1 fruit fly cellular context compared by ENCODE assay signal in the genomic region with DNA sequence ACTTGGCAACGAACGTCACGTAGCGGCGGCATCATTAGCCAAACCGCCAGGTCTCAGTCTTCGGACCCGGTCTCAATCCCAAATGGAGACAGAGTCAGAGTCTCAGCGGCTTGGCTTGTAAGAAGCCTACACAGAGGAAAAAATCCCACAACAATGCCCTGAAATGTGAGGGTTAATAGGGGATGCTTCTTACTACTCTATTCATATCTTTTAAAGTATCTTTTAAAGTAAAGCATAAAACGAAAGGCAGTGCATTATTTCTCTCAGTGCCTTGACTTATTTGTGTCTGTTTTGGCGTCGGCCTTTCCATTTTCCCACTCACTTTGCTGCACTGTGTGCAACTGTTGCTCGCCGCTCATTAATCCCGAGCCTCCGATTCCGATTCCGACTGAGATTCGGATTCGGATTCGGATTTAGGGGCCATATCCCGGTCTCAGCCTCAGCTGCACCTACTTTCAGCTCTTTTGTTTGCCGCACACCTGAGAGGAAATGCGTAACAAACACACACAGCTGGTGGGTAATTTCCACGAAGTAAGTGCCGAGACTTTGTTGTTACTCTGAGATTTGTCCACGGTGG.
A peak's percentile ranks its signal among the peaks of the same experiment; 100 is the strongest.
TF ChIP-seq lines count a peak whose summit lies in the region.

No protein-coding gene starts in this region.

TF ChIP-seq in whole organism, embryonic, 481 proteins besides CTCF, POLR2A, EP300 and RAD21 (continued from another document and continues in another):
- peak; percentile 87 for TF ChIP-seq corto (GFP tag; optimal IDR thresholded peaks at IDR 0.05; lab: Kevin White, UChicago)
- peak; percentile 83 for TF ChIP-seq so (GFP tag; IDR thresholded peaks at IDR 0.05; lab: Robert Waterston, UW)
- peak; percentile 22; the same call in 1 of the 2 replicates for TF ChIP-seq MBD-R2 (GFP tag; IDR thresholded peaks at IDR 0.05; lab: Robert Waterston, UW)
- TF ChIP-seq cas (GFP tag; IDR thresholded peaks at IDR 0.05; lab: Robert Waterston, UW): no peak
- TF ChIP-seq D (optimal IDR thresholded peaks at IDR 0.05; lab: Kevin White, UChicago): peak; percentile 59
- TF ChIP-seq D (GFP tag; optimal IDR thresholded peaks at IDR 0.05; lab: Kevin White, UChicago): peak; percentile 79
- no peak for TF ChIP-seq Dref (GFP tag; IDR thresholded peaks at IDR 0.05; lab: Robert Waterston, UW)
- peak; percentile 81 for TF ChIP-seq sim (GFP tag; IDR thresholded peaks at IDR 0.05; lab: Robert Waterston, UW)
- peak; percentile 84 for TF ChIP-seq CG17361 (GFP tag; IDR thresholded peaks at IDR 0.05; lab: Robert Waterston, UW)
- TF ChIP-seq sens-2 (GFP tag; IDR thresholded peaks at IDR 0.05; lab: Robert Waterston, UW): peak; percentile 85
- TF ChIP-seq Awh (GFP tag; IDR thresholded peaks at IDR 0.05; lab: Robert Waterston, UW): peak; percentile 94
- peak; percentile 53 for TF ChIP-seq cwo (GFP tag; optimal IDR thresholded peaks at IDR 0.05; lab: Kevin White, UChicago)
- peak; percentile 72 for TF ChIP-seq shn (GFP tag; optimal IDR thresholded peaks at IDR 0.05; lab: Kevin White, UChicago)
- peak; percentile 77 for TF ChIP-seq org-1 (GFP tag; optimal IDR thresholded peaks at IDR 0.05; lab: Kevin White, UChicago)
- peak; percentile 23 for TF ChIP-seq CG2120 (GFP tag; optimal IDR thresholded peaks at IDR 0.05; lab: Kevin White, UChicago)
- peak; percentile 99 for TF ChIP-seq sens (GFP tag; lab: Kevin White, UChicago)
- TF ChIP-seq E2f1 (GFP tag; IDR thresholded peaks at IDR 0.05; lab: Robert Waterston, UW): peak; percentile 85
- TF ChIP-seq CG8359 (GFP tag; optimal IDR thresholded peaks at IDR 0.05; lab: Kevin White, UChicago; ENCODE audit: borderline replicate concordance): peak; percentile 63
- peak; percentile 80 for TF ChIP-seq CG30431 (GFP tag; optimal IDR thresholded peaks at IDR 0.05; lab: Kevin White, UChicago)
- peak; percentile 96 for TF ChIP-seq zen (tag; optimal IDR thresholded peaks at IDR 0.05; lab: Kevin White, UChicago)
- TF ChIP-seq CG7372 (GFP tag; IDR thresholded peaks at IDR 0.05; lab: Robert Waterston, UW): peak; percentile 83
- peak; percentile 93 for TF ChIP-seq zf30C (GFP tag; optimal IDR thresholded peaks at IDR 0.05; lab: Kevin White, UChicago)
- peak; percentile 25 for TF ChIP-seq Dip3 (GFP tag; optimal IDR thresholded peaks at IDR 0.05; lab: Kevin White, UChicago)
- TF ChIP-seq CG7928 (GFP tag; optimal IDR thresholded peaks at IDR 0.05; lab: Kevin White, UChicago): no peak
- TF ChIP-seq luna (GFP tag; optimal IDR thresholded peaks at IDR 0.05; lab: Kevin White, UChicago): no peak
- no peak for TF ChIP-seq sug (tag; optimal IDR thresholded peaks at IDR 0.05; lab: Kevin White, UChicago)
- no peak for TF ChIP-seq Lpt (GFP tag; optimal IDR thresholded peaks at IDR 0.05; lab: Kevin White, UChicago)
- TF ChIP-seq seq (GFP tag; IDR thresholded peaks at IDR 0.05; lab: Robert Waterston, UW): peak; percentile 71; the same call in 1 of the 2 replicates
- peak; percentile 56 for TF ChIP-seq Antp (GFP tag; optimal IDR thresholded peaks at IDR 0.05; lab: Kevin White, UChicago)
- peak; percentile 74 for TF ChIP-seq ind (GFP tag; optimal IDR thresholded peaks at IDR 0.05; lab: Kevin White, UChicago)
- TF ChIP-seq CG6254 (GFP tag; optimal IDR thresholded peaks at IDR 0.05; lab: Kevin White, UChicago): peak; percentile 82
- 0 out of 3 replicates have a peak, but pooled peaks have one; percentile 36 for TF ChIP-seq C15 (GFP tag; IDR thresholded peaks at IDR 0.05; lab: Robert Waterston, UW)
- TF ChIP-seq CG8765 (GFP tag; IDR thresholded peaks at IDR 0.05; lab: Robert Waterston, UW): peak; percentile 92
- no peak for TF ChIP-seq Dip2 (GFP tag; IDR thresholded peaks at IDR 0.05; lab: Robert Waterston, UW)
- TF ChIP-seq aop (GFP tag; IDR thresholded peaks at IDR 0.05; lab: Robert Waterston, UW): peak; percentile 39
- peak; percentile 87 for TF ChIP-seq gce (GFP tag; IDR thresholded peaks at IDR 0.05; lab: Robert Waterston, UW)
- TF ChIP-seq Deaf1 (tag; optimal IDR thresholded peaks at IDR 0.05; lab: Kevin White, UChicago): peak; percentile 41
- peak; percentile 41; the same call in 1 of the 2 replicates for TF ChIP-seq CG9215 (GFP tag; IDR thresholded peaks at IDR 0.05; lab: Robert Waterston, UW)
- peak; percentile 89 for TF ChIP-seq CG2712 (tag; optimal IDR thresholded peaks at IDR 0.05; lab: Kevin White, UChicago)
- TF ChIP-seq dan (GFP tag; IDR thresholded peaks at IDR 0.05; lab: Robert Waterston, UW): peak; percentile 71; the same call in 1 of the 2 replicates
- no peak for TF ChIP-seq CG10321 (GFP tag; IDR thresholded peaks at IDR 0.05; lab: Robert Waterston, UW)
- TF ChIP-seq CG6272 (GFP tag; IDR thresholded peaks at IDR 0.05; lab: Robert Waterston, UW): peak; percentile 74
- TF ChIP-seq Gsc (GFP tag; IDR thresholded peaks at IDR 0.05; lab: Robert Waterston, UW): peak; percentile 70; the same call in 1 of the 2 replicates
- no peak for TF ChIP-seq mld (GFP tag; IDR thresholded peaks at IDR 0.05; lab: Robert Waterston, UW; ENCODE audit: partially characterized antibody)
- TF ChIP-seq Bteb2 (GFP tag; optimal IDR thresholded peaks at IDR 0.05; lab: Kevin White, UChicago): peak; percentile 38
- TF ChIP-seq lov (optimal IDR thresholded peaks at IDR 0.05; lab: Kevin White, UChicago): no peak
- TF ChIP-seq lov (GFP tag; IDR thresholded peaks at IDR 0.05; lab: Robert Waterston, UW): peak; percentile 88
- peak; percentile 48 for TF ChIP-seq al (GFP tag; IDR thresholded peaks at IDR 0.05; lab: Robert Waterston, UW)
- TF ChIP-seq z (GFP tag; IDR thresholded peaks at IDR 0.05; lab: Robert Waterston, UW): 0 out of 3 replicates have a peak, but pooled peaks have one; percentile 31
- peak; percentile 39 for TF ChIP-seq CG1792 (GFP tag; optimal IDR thresholded peaks at IDR 0.05; lab: Kevin White, UChicago)
- peak; percentile 84 for TF ChIP-seq row (GFP tag; IDR thresholded peaks at IDR 0.05; lab: Robert Waterston, UW)
- no peak for TF ChIP-seq pb (GFP tag; optimal IDR thresholded peaks at IDR 0.05; lab: Kevin White, UChicago)
- TF ChIP-seq ken (GFP tag; IDR thresholded peaks at IDR 0.05; lab: Robert Waterston, UW): peak; percentile 91
- peak; percentile 87 for TF ChIP-seq tgo (GFP tag; IDR thresholded peaks at IDR 0.05; lab: Robert Waterston, UW)
- no peak for TF ChIP-seq CG10565 (GFP tag; optimal IDR thresholded peaks at IDR 0.05; lab: Kevin White, UChicago)
- TF ChIP-seq CG2678 (tag; optimal IDR thresholded peaks at IDR 0.05; lab: Kevin White, UChicago): peak; percentile 77
- TF ChIP-seq CG7745 (tag; optimal IDR thresholded peaks at IDR 0.05; lab: Kevin White, UChicago): peak; percentile 13
- peak; percentile 70 for TF ChIP-seq pnt (GFP tag; optimal IDR thresholded peaks at IDR 0.05; lab: Kevin White, UChicago)
- TF ChIP-seq bab2 (GFP tag; optimal IDR thresholded peaks at IDR 0.05; lab: Kevin White, UChicago): peak; percentile 78
- peak; percentile 82 for TF ChIP-seq nmo (GFP tag; optimal IDR thresholded peaks at IDR 0.05; lab: Kevin White, UChicago)
- peak; percentile 50 for TF ChIP-seq Myb (GFP tag; optimal IDR thresholded peaks at IDR 0.05; lab: Kevin White, UChicago)
- peak; percentile 68 for TF ChIP-seq nau (GFP tag; optimal IDR thresholded peaks at IDR 0.05; lab: Kevin White, UChicago)
- TF ChIP-seq lmd (GFP tag; IDR thresholded peaks at IDR 0.05; lab: Robert Waterston, UW): peak; percentile 81
- TF ChIP-seq CG8281 (tag; optimal IDR thresholded peaks at IDR 0.05; lab: Kevin White, UChicago): peak; percentile 37
- peak; percentile 83 for TF ChIP-seq Xbp1 (GFP tag; optimal IDR thresholded peaks at IDR 0.05; lab: Kevin White, UChicago)
- peak; percentile 66 for TF ChIP-seq odd (GFP tag; optimal IDR thresholded peaks at IDR 0.05; lab: Kevin White, UChicago)
- TF ChIP-seq pzg (GFP tag; optimal IDR thresholded peaks at IDR 0.05; lab: Kevin White, UChicago): no peak
- no peak for TF ChIP-seq ato (GFP tag; IDR thresholded peaks at IDR 0.05; lab: Robert Waterston, UW; ENCODE audit: partially characterized antibody)
- peak; percentile 95 for TF ChIP-seq vvl (GFP tag; IDR thresholded peaks at IDR 0.05; lab: Robert Waterston, UW)
- no peak for TF ChIP-seq BtbVII (GFP tag; optimal IDR thresholded peaks at IDR 0.05; lab: Kevin White, UChicago)
- TF ChIP-seq jing (GFP tag; optimal IDR thresholded peaks at IDR 0.05; lab: Kevin White, UChicago): peak; percentile 62
- no peak for TF ChIP-seq CG16779 (GFP tag; IDR thresholded peaks at IDR 0.05; lab: Robert Waterston, UW)
- TF ChIP-seq CG14860 (GFP tag; IDR thresholded peaks at IDR 0.05; lab: Robert Waterston, UW; ENCODE audit: partially characterized antibody): no peak
- TF ChIP-seq CG11456 (GFP tag; IDR thresholded peaks at IDR 0.05; lab: Robert Waterston, UW): peak; percentile 81
- peak; percentile 95 for TF ChIP-seq CG1603 (tag; optimal IDR thresholded peaks at IDR 0.05; lab: Kevin White, UChicago)
- no peak for TF ChIP-seq Hey (tag; optimal IDR thresholded peaks at IDR 0.05; lab: Kevin White, UChicago)
- TF ChIP-seq Dp (GFP tag; optimal IDR thresholded peaks at IDR 0.05; lab: Kevin White, UChicago): no peak
- peak; percentile 48 for TF ChIP-seq CG9437 (GFP tag; optimal IDR thresholded peaks at IDR 0.05; lab: Kevin White, UChicago)
- peak; percentile 3 for TF ChIP-seq Nf-YC (tag; optimal IDR thresholded peaks at IDR 0.05; lab: Kevin White, UChicago)
- peak; percentile 46 for TF ChIP-seq cato (GFP tag; optimal IDR thresholded peaks at IDR 0.05; lab: Kevin White, UChicago; ENCODE audit: borderline replicate concordance)
- TF ChIP-seq Nf-YB (GFP tag; optimal IDR thresholded peaks at IDR 0.05; lab: Kevin White, UChicago): peak; percentile 46
- TF ChIP-seq CG10209 (GFP tag; optimal IDR thresholded peaks at IDR 0.05; lab: Kevin White, UChicago): peak; percentile 77
- TF ChIP-seq CG9797 (GFP tag; optimal IDR thresholded peaks at IDR 0.05; lab: Kevin White, UChicago): peak; percentile 12
- TF ChIP-seq CG18619 (GFP tag; optimal IDR thresholded peaks at IDR 0.05; lab: Kevin White, UChicago): peak; percentile 63
- no peak for TF ChIP-seq CG4282 (GFP tag; optimal IDR thresholded peaks at IDR 0.05; lab: Kevin White, UChicago)
- TF ChIP-seq Elba2 (GFP tag; optimal IDR thresholded peaks at IDR 0.05; lab: Kevin White, UChicago): peak; percentile 56
- TF ChIP-seq Mad (GFP tag; optimal IDR thresholded peaks at IDR 0.05; lab: Kevin White, UChicago): peak; percentile 81
- peak; percentile 73 for TF ChIP-seq Asciz (GFP tag; optimal IDR thresholded peaks at IDR 0.05; lab: Kevin White, UChicago)
- TF ChIP-seq CG4328 (GFP tag; optimal IDR thresholded peaks at IDR 0.05; lab: Kevin White, UChicago): no peak
- TF ChIP-seq CG3847 (GFP tag; IDR thresholded peaks at IDR 0.05; lab: Robert Waterston, UW): peak; percentile 58
- TF ChIP-seq ssp (GFP tag; IDR thresholded peaks at IDR 0.05; lab: Robert Waterston, UW): peak; percentile 80
- TF ChIP-seq fd3F (GFP tag; optimal IDR thresholded peaks at IDR 0.05; lab: Kevin White, UChicago): peak; percentile 38
- peak; percentile 51; the same call in 1 of the 2 replicates for TF ChIP-seq onecut (GFP tag; IDR thresholded peaks at IDR 0.05; lab: Robert Waterston, UW)
- TF ChIP-seq dm (GFP tag; optimal IDR thresholded peaks at IDR 0.05; lab: Kevin White, UChicago): peak; percentile 55
- TF ChIP-seq Mes4 (GFP tag; optimal IDR thresholded peaks at IDR 0.05; lab: Kevin White, UChicago): peak; percentile 78
- TF ChIP-seq E2f2 (GFP tag; IDR thresholded peaks at IDR 0.05; lab: Robert Waterston, UW): peak; percentile 67
- TF ChIP-seq CG16813 (GFP tag; IDR thresholded peaks at IDR 0.05; lab: Robert Waterston, UW; ENCODE audit: partially characterized antibody): no peak
- TF ChIP-seq CG3407 (GFP tag; optimal IDR thresholded peaks at IDR 0.05; lab: Kevin White, UChicago): peak; percentile 72
- TF ChIP-seq sd (tag; optimal IDR thresholded peaks at IDR 0.05; lab: Kevin White, UChicago): peak; percentile 22
- TF ChIP-seq ara (GFP tag; IDR thresholded peaks at IDR 0.05; lab: Robert Waterston, UW): peak; percentile 92
- TF ChIP-seq knrl (GFP tag; IDR thresholded peaks at IDR 0.05; lab: Robert Waterston, UW; ENCODE audit: partially characterized antibody): no peak
- peak; percentile 69 for TF ChIP-seq CG14050 (GFP tag; IDR thresholded peaks at IDR 0.05; lab: Robert Waterston, UW)
- TF ChIP-seq disco-r (GFP tag; optimal IDR thresholded peaks at IDR 0.05; lab: Kevin White, UChicago): peak; percentile 37
- peak; percentile 31 for TF ChIP-seq CG6683 (GFP tag; optimal IDR thresholded peaks at IDR 0.05; lab: Kevin White, UChicago)
- TF ChIP-seq CG31224 (GFP tag; IDR thresholded peaks at IDR 0.05; lab: Robert Waterston, UW): peak; percentile 45; the same call in 1 of the 2 replicates
- peak; percentile 73 for TF ChIP-seq CG17568 (GFP tag; optimal IDR thresholded peaks at IDR 0.05; lab: Kevin White, UChicago)
- TF ChIP-seq Lhr (GFP tag; optimal IDR thresholded peaks at IDR 0.05; lab: Kevin White, UChicago): peak; percentile 66
- TF ChIP-seq Doc3 (GFP tag; IDR thresholded peaks at IDR 0.05; lab: Robert Waterston, UW; ENCODE audit: partially characterized antibody): no peak
- TF ChIP-seq otp (GFP tag; IDR thresholded peaks at IDR 0.05; lab: Robert Waterston, UW): peak; percentile 82
- TF ChIP-seq Ada2b (GFP tag; IDR thresholded peaks at IDR 0.05; lab: Robert Waterston, UW): peak; percentile 76
- no peak for TF ChIP-seq cad (GFP tag; optimal IDR thresholded peaks at IDR 0.05; lab: Kevin White, UChicago)
- peak; percentile 87 for TF ChIP-seq fd96Cb (tag; optimal IDR thresholded peaks at IDR 0.05; lab: Kevin White, UChicago)
- TF ChIP-seq CG15269 (tag; optimal IDR thresholded peaks at IDR 0.05; lab: Kevin White, UChicago): peak; percentile 75
- peak; percentile 45 for TF ChIP-seq CG13775 (GFP tag; optimal IDR thresholded peaks at IDR 0.05; lab: Kevin White, UChicago)
- TF ChIP-seq CG17829 (tag; optimal IDR thresholded peaks at IDR 0.05; lab: Kevin White, UChicago): peak; percentile 85
- TF ChIP-seq CG30403 (GFP tag; optimal IDR thresholded peaks at IDR 0.05; lab: Kevin White, UChicago): peak; percentile 82
- TF ChIP-seq CG34422 (GFP tag; IDR thresholded peaks at IDR 0.05; lab: Robert Waterston, UW): peak; percentile 92
- peak; percentile 60 for TF ChIP-seq CG6813 (GFP tag; optimal IDR thresholded peaks at IDR 0.05; lab: Kevin White, UChicago)
- peak; percentile 80 for TF ChIP-seq Pdp1 (GFP tag; optimal IDR thresholded peaks at IDR 0.05; lab: Kevin White, UChicago)
- TF ChIP-seq CG6689 (GFP tag; IDR thresholded peaks at IDR 0.05; lab: Robert Waterston, UW): peak; percentile 85
- TF ChIP-seq kah (GFP tag; optimal IDR thresholded peaks at IDR 0.05; lab: Kevin White, UChicago): peak; percentile 36
- peak; percentile 60; the same call in 1 of the 2 replicates for TF ChIP-seq klu (GFP tag; IDR thresholded peaks at IDR 0.05; lab: Robert Waterston, UW)
- peak; percentile 43 for TF ChIP-seq fd64A (GFP tag; optimal IDR thresholded peaks at IDR 0.05; lab: Kevin White, UChicago)
- TF ChIP-seq tx (GFP tag; optimal IDR thresholded peaks at IDR 0.05; lab: Kevin White, UChicago): peak; percentile 63
